Fruit fly (Drosophila melanogaster) whole organism, embryonic: ENCODE measurements around the gene Hacd1.

Experiments
- Atf6 ChIP-seq: fragments of 200-800 bp; sonication (Bioruptor generic); IDR thresholded peaks from 2 replicates; pipeline ENCODE4 v1.3.6; 2022; ENCODE audit warnings: missing biosample characterization, missing genetic modification characterization
- C15 ChIP-seq: fragments of 200-800 bp; sonication (Bioruptor generic); IDR thresholded peaks from 3 replicates; pipeline ENCODE4 v1.3.6; 2022; ENCODE audit warnings: missing biosample characterization, missing genetic modification characterization
- CG10462 ChIP-seq: fragments of 200-800 bp; sonication (Bioruptor generic); optimal IDR thresholded peaks from 2 replicates; lab custom pipeline; 2016; ENCODE audit warnings: missing biosample characterization, missing genetic modification characterization
- CG10654 ChIP-seq: fragments of 200-800 bp; sonication (Bioruptor generic); optimal IDR thresholded peaks from 2 replicates; lab custom pipeline; 2016; ENCODE audit warnings: missing biosample characterization, missing genetic modification characterization
- CG12236 ChIP-seq: fragments of 200-800 bp; sonication (Bioruptor generic); optimal IDR thresholded peaks from 2 replicates; lab custom pipeline; 2016; ENCODE audit warnings: missing biosample characterization, missing genetic modification characterization
- CG13296 ChIP-seq: fragments of 200-800 bp; sonication (Bioruptor generic); optimal IDR thresholded peaks from 3 replicates; lab custom pipeline; 2018; ENCODE audit warnings: missing biosample characterization, mild to moderate bottlenecking, missing genetic modification characterization
- CG15269 ChIP-seq: fragments of 200-800 bp; sonication (Bioruptor generic); optimal IDR thresholded peaks from 2 replicates; lab custom pipeline; 2018; ENCODE audit warnings: missing biosample characterization, mild to moderate bottlenecking, missing genetic modification characterization, moderate library complexity
- CG1529 ChIP-seq: fragments of 200-800 bp; sonication (Bioruptor generic); optimal IDR thresholded peaks from 3 replicates; lab custom pipeline; 2018; ENCODE audit warnings: missing biosample characterization, missing genetic modification characterization
- CG18619 ChIP-seq: fragments of 200-800 bp; sonication (Bioruptor generic); optimal IDR thresholded peaks from 3 replicates; lab custom pipeline; 2017; ENCODE audit warnings: missing biosample characterization, mild to moderate bottlenecking, missing genetic modification characterization
- CG2678 ChIP-seq: fragments of 200-800 bp; sonication (Bioruptor generic); optimal IDR thresholded peaks from 3 replicates; lab custom pipeline; 2019; ENCODE audit warnings: missing biosample characterization, mild to moderate bottlenecking, missing genetic modification characterization, moderate library complexity
- CG7357 ChIP-seq: fragments of 200-800 bp; sonication (Bioruptor generic); IDR thresholded peaks from 3 replicates; pipeline ENCODE4 v1.3.6; 2022; ENCODE audit warnings: missing biosample characterization, missing genetic modification characterization
- CG8089 ChIP-seq: fragments of 200-800 bp; sonication (Bioruptor generic); optimal IDR thresholded peaks from 3 replicates; lab custom pipeline; 2016; ENCODE audit warnings: missing biosample characterization, missing genetic modification characterization
- CG8281 ChIP-seq: fragments of 200-800 bp; sonication (Bioruptor generic); optimal IDR thresholded peaks from 2 replicates; lab custom pipeline; 2018; ENCODE audit warnings: missing biosample characterization, mild to moderate bottlenecking, missing genetic modification characterization, moderate library complexity
- CG8944 ChIP-seq: fragments of 200-800 bp; sonication (Bioruptor generic); optimal IDR thresholded peaks from 3 replicates; lab custom pipeline; 2016; ENCODE audit warnings: missing biosample characterization, missing genetic modification characterization
- Chrac-16 ChIP-seq: fragments of 200-800 bp; sonication (Bioruptor generic); optimal IDR thresholded peaks from 3 replicates; lab custom pipeline; 2016; ENCODE audit warnings: missing biosample characterization, missing genetic modification characterization
- D19A ChIP-seq: fragments of 200-800 bp; optimal IDR thresholded peaks from 3 replicates; lab custom pipeline; 2019; ENCODE audit warnings: missing biosample characterization, mild to moderate bottlenecking, missing genetic modification characterization, moderate library complexity
- D19B ChIP-seq: fragments of 200-800 bp; sonication (Bioruptor generic); optimal IDR thresholded peaks from 2 replicates; lab custom pipeline; 2017; ENCODE audit warnings: missing biosample characterization, mild to moderate bottlenecking, missing genetic modification characterization
- Dll ChIP-seq: fragments of 200-800 bp; sonication (Bioruptor generic); IDR thresholded peaks from 4 replicates; pipeline ENCODE4 v1.3.6; 2022; ENCODE audit warnings: missing biosample characterization, missing genetic modification characterization; ENCODE audit not compliant: partially characterized antibody
- Dref ChIP-seq: fragments of 200-800 bp; sonication (Bioruptor generic); IDR thresholded peaks from 2 replicates; pipeline ENCODE4 v1.3.6; 2022; ENCODE audit warnings: missing biosample characterization, missing genetic modification characterization
- Drgx ChIP-seq: fragments of 200-800 bp; sonication (Bioruptor generic); IDR thresholded peaks from 2 replicates; pipeline ENCODE4 v1.3.6; 2022; ENCODE audit warnings: missing biosample characterization, missing genetic modification characterization
- E2f1 ChIP-seq: fragments of 200-800 bp; sonication (Bioruptor generic); IDR thresholded peaks from 2 replicates; pipeline ENCODE4 v1.3.6; 2022; ENCODE audit warnings: missing biosample characterization, missing genetic modification characterization
- Fer3 ChIP-seq: fragments of 200-800 bp; sonication (Bioruptor generic); optimal IDR thresholded peaks from 2 replicates; lab custom pipeline; 2018; ENCODE audit warnings: missing biosample characterization, mild to moderate bottlenecking, missing genetic modification characterization, moderate library complexity
- GATAe ChIP-seq: fragments of 200-800 bp; sonication (Bioruptor generic); conservative IDR thresholded peaks from 2 replicates; pipeline ENCODE4 v1.3.6; 2022; ENCODE audit warnings: missing biosample characterization, missing genetic modification characterization
- Hand ChIP-seq: fragments of 200-800 bp; sonication (Bioruptor generic); optimal IDR thresholded peaks from 2 replicates; lab custom pipeline; 2017; ENCODE audit warnings: mild to moderate bottlenecking, missing biosample characterization, missing genetic modification reagents, missing genetic modification characterization
- Hey ChIP-seq: fragments of 200-800 bp; sonication (Bioruptor generic); optimal IDR thresholded peaks from 3 replicates; lab custom pipeline; 2018; ENCODE audit warnings: missing biosample characterization, mild to moderate bottlenecking, missing genetic modification characterization
- Hr78 ChIP-seq, 2 experiments: fragments of 200-800 bp in 1 of 2; fragments of >200 bp in 1 of 2; sonication (Bioruptor generic) in 1 of 2; optimal IDR thresholded peaks; 2 replicates each; lab custom pipeline; 2017 to 2019; ENCODE audit warnings: missing biosample characterization in 2 of 2, missing genetic modification characterization in 2 of 2, mild to moderate bottlenecking in 1 of 2, moderate library complexity in 1 of 2
- Jarid2 ChIP-seq: fragments of 200-800 bp; sonication (Bioruptor generic); optimal IDR thresholded peaks from 3 replicates; lab custom pipeline; 2017; ENCODE audit warnings: mild to moderate bottlenecking, missing biosample characterization, missing genetic modification reagents, missing genetic modification characterization
- Lpt ChIP-seq: fragments of >200 bp; optimal IDR thresholded peaks from 2 replicates; lab custom pipeline; 2018; ENCODE audit warnings: missing biosample characterization, missing genetic modification characterization
- Mes4 ChIP-seq: fragments of 200-800 bp; sonication (Bioruptor generic); optimal IDR thresholded peaks from 2 replicates; lab custom pipeline; 2016; ENCODE audit warnings: missing biosample characterization, missing genetic modification characterization
- NC2α ChIP-seq: fragments of 200-800 bp; sonication (Bioruptor generic); optimal IDR thresholded peaks from 2 replicates; lab custom pipeline; 2016; ENCODE audit warnings: missing biosample characterization, missing genetic modification characterization
- Pdp1 ChIP-seq, 2 experiments: fragments of 200-800 bp; sonication (Bioruptor generic); optimal IDR thresholded peaks; 3 replicates each; lab custom pipeline; 2016; ENCODE audit warnings: missing biosample characterization in 2 of 2, missing genetic modification characterization in 2 of 2, mild to moderate bottlenecking in 1 of 2, moderate library complexity in 1 of 2
- cad ChIP-seq: fragments of >200 bp; optimal IDR thresholded peaks from 2 replicates; lab custom pipeline; 2017; ENCODE audit warnings: missing biosample characterization, missing genetic modification characterization
- cg ChIP-seq: fragments of 200-800 bp; sonication (Bioruptor generic); optimal IDR thresholded peaks from 3 replicates; lab custom pipeline; 2019; ENCODE audit warnings: missing biosample characterization, mild to moderate bottlenecking, missing genetic modification characterization, moderate library complexity
- dimm ChIP-seq: fragments of 200-800 bp; sonication (Bioruptor generic); IDR thresholded peaks from 2 replicates; pipeline ENCODE4 v1.3.6; 2022; ENCODE audit warnings: missing biosample characterization, missing genetic modification characterization
- emc ChIP-seq: fragments of 200-800 bp; sonication (Bioruptor generic); optimal IDR thresholded peaks from 2 replicates; lab custom pipeline; 2016; ENCODE audit warnings: missing biosample characterization, missing genetic modification characterization
- gcm2 ChIP-seq: fragments of 200-800 bp; sonication (Bioruptor generic); optimal IDR thresholded peaks from 2 replicates; lab custom pipeline; 2016; ENCODE audit warnings: missing biosample characterization, missing genetic modification characterization
- hbn ChIP-seq: fragments of 200-800 bp; sonication (Bioruptor generic); IDR thresholded peaks from 2 replicates; pipeline ENCODE4 v1.3.6; 2022; ENCODE audit warnings: missing biosample characterization, missing genetic modification characterization; ENCODE audit not compliant: partially characterized antibody
- ind ChIP-seq: fragments of 200-800 bp; sonication (Bioruptor generic); optimal IDR thresholded peaks from 3 replicates; lab custom pipeline; 2016; ENCODE audit warnings: missing biosample characterization, missing genetic modification characterization
- kah ChIP-seq: fragments of 200-800 bp; sonication (Bioruptor generic); optimal IDR thresholded peaks from 2 replicates; lab custom pipeline; 2018; ENCODE audit warnings: missing biosample characterization, mild to moderate bottlenecking, missing genetic modification characterization
- klu ChIP-seq: fragments of 200-800 bp; sonication (Bioruptor generic); IDR thresholded peaks from 2 replicates; pipeline ENCODE4 v1.3.6; 2022; ENCODE audit warnings: missing biosample characterization, missing genetic modification characterization
- odd ChIP-seq: fragments of 200-800 bp; sonication (Bioruptor generic); optimal IDR thresholded peaks from 2 replicates; lab custom pipeline; 2017; ENCODE audit warnings: missing biosample characterization, mild to moderate bottlenecking, missing genetic modification characterization
- run ChIP-seq: fragments of 200-800 bp; sonication (Bioruptor generic); optimal IDR thresholded peaks from 3 replicates; lab custom pipeline; 2018; ENCODE audit warnings: missing biosample characterization, mild to moderate bottlenecking, missing genetic modification characterization
- so ChIP-seq: fragments of 200-800 bp; sonication (Bioruptor generic); IDR thresholded peaks from 3 replicates; pipeline ENCODE4 v1.3.6; 2022; ENCODE audit warnings: missing biosample characterization, missing genetic modification characterization
- ssp ChIP-seq: fragments of 200-800 bp; sonication (Bioruptor generic); IDR thresholded peaks from 2 replicates; pipeline ENCODE4 v1.3.6; 2022; ENCODE audit warnings: missing biosample characterization, missing genetic modification characterization
- tio ChIP-seq: fragments of 200-800 bp; sonication (Bioruptor generic); optimal IDR thresholded peaks from 2 replicates; lab custom pipeline; 2017; ENCODE audit warnings: missing biosample characterization, missing genetic modification characterization, inconsistent platforms
- tna ChIP-seq: fragments of 200-800 bp; sonication (Bioruptor generic); IDR thresholded peaks from 2 replicates; pipeline ENCODE4 v1.3.6; 2022; ENCODE audit warnings: missing biosample characterization, missing genetic modification characterization; ENCODE audit not compliant: partially characterized antibody
- twi ChIP-seq: fragments of 200-800 bp; optimal IDR thresholded peaks from 2 replicates; lab custom pipeline; 2019; ENCODE audit warnings: missing biosample characterization, mild to moderate bottlenecking, missing genetic modification characterization, moderate library complexity
- zen2 ChIP-seq: fragments of 200-800 bp; sonication (Bioruptor generic); IDR thresholded peaks from 3 replicates; pipeline ENCODE4 v1.3.6; 2022; ENCODE audit warnings: missing biosample characterization, missing genetic modification characterization; ENCODE audit not compliant: partially characterized antibody

Gene Hacd1

DNA sequence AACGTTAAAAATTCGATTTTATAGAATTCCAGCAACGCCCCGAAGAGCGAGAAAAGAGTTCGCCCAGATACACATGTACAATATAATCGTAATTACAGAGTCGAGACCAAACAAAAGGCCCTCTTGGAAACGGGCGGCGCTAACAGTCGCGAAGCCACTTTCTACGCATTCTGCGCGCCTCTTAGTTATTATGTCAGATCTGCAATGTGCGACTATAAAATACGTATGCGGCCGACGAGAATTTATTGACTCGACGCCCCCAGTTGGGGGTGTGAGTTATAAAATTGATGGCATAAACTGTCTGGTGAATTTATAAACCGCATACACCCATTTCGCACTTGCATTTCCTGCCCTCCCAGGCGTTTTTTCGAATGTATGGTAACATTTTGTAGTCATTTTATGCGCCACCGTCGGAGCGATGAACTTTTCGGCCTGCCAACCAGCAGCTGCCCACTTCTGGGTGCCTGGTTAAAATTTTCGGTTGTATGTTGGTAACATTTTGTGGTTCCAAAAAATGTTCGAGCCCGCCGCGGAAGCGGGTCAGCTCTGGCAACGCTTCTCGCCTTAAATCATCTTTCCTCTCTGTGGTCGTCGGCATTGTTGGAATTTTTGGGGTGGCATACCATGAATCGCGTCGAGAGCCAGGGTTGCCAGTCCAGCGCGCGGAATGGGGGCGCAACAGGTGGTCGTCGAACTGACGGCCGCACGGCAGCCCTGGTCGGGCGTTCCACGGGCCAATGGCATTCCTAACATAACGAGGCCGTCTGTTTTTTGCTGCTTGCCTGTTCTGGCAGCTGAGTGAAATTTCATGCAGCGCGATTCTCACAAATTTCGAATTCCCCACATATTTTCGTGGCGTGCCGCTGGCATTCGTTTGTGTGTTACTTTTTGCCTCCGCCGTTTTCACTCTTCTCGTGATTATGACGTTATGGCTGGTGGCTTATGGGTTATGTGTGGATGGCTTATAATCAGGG lies 9.9 kb upstream of the Hacd1 start (continued):
- peak; percentile 58 for TF ChIP-seq NC2α
- no peak for TF ChIP-seq tna (GFP tag; lab: Robert Waterston, UW)
- peak; percentile 67 for TF ChIP-seq D19A (tag; lab: Kevin White, UChicago)
- peak; percentile 69 for TF ChIP-seq Hand
- peak; percentile 66 for TF ChIP-seq D19B
- TF ChIP-seq klu = no peak
- peak; percentile 57 for TF ChIP-seq CG8944 (GFP tag; lab: Kevin White, UChicago)
- TF ChIP-seq CG12236 = peak; percentile 4
- peak; percentile 100 for TF ChIP-seq kah
- TF ChIP-seq E2f1 (GFP tag; lab: Robert Waterston, UW) = no peak
- TF ChIP-seq CG18619 (GFP tag; lab: Kevin White, UChicago) = peak; percentile 60
- no peak for TF ChIP-seq so
- TF ChIP-seq CG7357 (GFP tag; lab: Robert Waterston, UW) = peak; percentile 61; the same call in 2 of the 3 replicates
- no peak for TF ChIP-seq hbn
- TF ChIP-seq Dll (GFP tag; lab: Robert Waterston, UW) = no peak
- TF ChIP-seq CG10462 = no peak
- peak; percentile 62 for TF ChIP-seq CG15269
- TF ChIP-seq run (tag; lab: Kevin White, UChicago) = peak; percentile 97
- TF ChIP-seq zen2 = no peak
- TF ChIP-seq Drgx (GFP tag; lab: Robert Waterston, UW) = no peak
- TF ChIP-seq gcm2 (GFP tag; lab: Kevin White, UChicago) = peak; percentile 48
- peak; percentile 77 for TF ChIP-seq cad
- no peak for TF ChIP-seq Dref (GFP tag; lab: Robert Waterston, UW)
- peak; percentile 64 for TF ChIP-seq Chrac-16 (GFP tag; lab: Kevin White, UChicago)
- no peak for TF ChIP-seq Lpt (GFP tag; lab: Kevin White, UChicago)
- TF ChIP-seq Atf6 (GFP tag; lab: Robert Waterston, UW) = no peak
- TF ChIP-seq ind (GFP tag; lab: Kevin White, UChicago) = peak; percentile 84
- peak; percentile 44 for TF ChIP-seq CG13296 (GFP tag; lab: Kevin White, UChicago)
- peak; percentile 54 for TF ChIP-seq Mes4 (GFP tag; lab: Kevin White, UChicago)
- no peak for TF ChIP-seq GATAe
- no peak for TF ChIP-seq tio (GFP tag; lab: Kevin White, UChicago)
- TF ChIP-seq CG8089 (GFP tag; lab: Kevin White, UChicago) = peak; percentile 56
- TF ChIP-seq C15 (GFP tag; lab: Robert Waterston, UW) = no peak
- peak; percentile 55 for TF ChIP-seq Fer3
- peak; percentile 37 for TF ChIP-seq cg (GFP tag; lab: Kevin White, UChicago)
- TF ChIP-seq CG1529 (GFP tag; lab: Kevin White, UChicago) = peak; percentile 42
- peak; percentile 10 for TF ChIP-seq Hey
- peak; percentile 25 for TF ChIP-seq twi (tag; lab: Kevin White, UChicago)
- TF ChIP-seq Pdp1 (GFP tag; optimal IDR thresholded peaks at IDR 0.05; lab: Kevin White, UChicago) = peak; percentile 72 to 94
- TF ChIP-seq CG2678 (tag; lab: Kevin White, UChicago) = peak; percentile 71
- TF ChIP-seq ssp (GFP tag; lab: Robert Waterston, UW) = no peak
- peak; percentile 60 for TF ChIP-seq CG10654 (GFP tag; lab: Kevin White, UChicago)
- TF ChIP-seq emc (GFP tag; lab: Kevin White, UChicago) = peak; percentile 30
- TF ChIP-seq CG8281 (tag; lab: Kevin White, UChicago) = peak; percentile 26
- TF ChIP-seq Hr78 (GFP tag; optimal IDR thresholded peaks at IDR 0.05; lab: Kevin White, UChicago) = peak in 1 of 2 experiments; percentile 93
- TF ChIP-seq odd (GFP tag; lab: Kevin White, UChicago) = peak; percentile 20
- peak; percentile 22 for TF ChIP-seq Jarid2
- TF ChIP-seq dimm (GFP tag; lab: Robert Waterston, UW) = no peak
